Fruit fly (Drosophila melanogaster): ENCODE data around the gene btd.

Gene btd

dm6 chrX:9653986-9654688 lies 39.8 kb upstream of the btd start:
- TF ChIP-seq NFAT (GFP tag; IDR thresholded peaks at IDR 0.05): no peak
- TF ChIP-seq gem (tag; optimal IDR thresholded peaks at IDR 0.05): peak; percentile 7
- TF ChIP-seq ham (GFP tag; IDR thresholded peaks at IDR 0.05): no peak
- TF ChIP-seq CG11504 (tag; optimal IDR thresholded peaks at IDR 0.05): peak; percentile 2
- TF ChIP-seq grau (tag; optimal IDR thresholded peaks at IDR 0.05): peak; percentile 38
- peak; percentile 7; the same call in 1 of the 2 replicates for TF ChIP-seq slbo (GFP tag; IDR thresholded peaks at IDR 0.05)

dm6 chrX:9655989-9656713 lies 37.8 kb upstream of the btd start:
- TF ChIP-seq bsh (GFP tag; optimal IDR thresholded peaks at IDR 0.05): peak in 1 of 2 experiments; percentile 35
- no peak for TF ChIP-seq BtbVII (GFP tag; optimal IDR thresholded peaks at IDR 0.05)
- TF ChIP-seq CG11504 (tag; optimal IDR thresholded peaks at IDR 0.05): no peak
- no peak for TF ChIP-seq wdn (GFP tag; IDR thresholded peaks at IDR 0.05)
- TF ChIP-seq tna (GFP tag; IDR thresholded peaks at IDR 0.05; ENCODE audit: partially characterized antibody): no peak
- no peak for TF ChIP-seq pum (GFP tag; optimal IDR thresholded peaks at IDR 0.05)
- TF ChIP-seq CG10462 (GFP tag; optimal IDR thresholded peaks at IDR 0.05): no peak
- no peak for TF ChIP-seq GATAe (GFP tag; conservative IDR thresholded peaks at IDR 0.05)
- TF ChIP-seq CG31365 (tag; optimal IDR thresholded peaks at IDR 0.05): no peak
- no peak for TF ChIP-seq row (GFP tag; IDR thresholded peaks at IDR 0.05)
- peak; percentile 33 for TF ChIP-seq nom (GFP tag; optimal IDR thresholded peaks at IDR 0.05)
- no peak for TF ChIP-seq Drgx (GFP tag; IDR thresholded peaks at IDR 0.05)
- no peak for TF ChIP-seq eve (GFP tag; optimal IDR thresholded peaks at IDR 0.05)
- TF ChIP-seq scrt (GFP tag; optimal IDR thresholded peaks at IDR 0.05): peak; percentile 65
- TF ChIP-seq Med (GFP tag): peak; percentile 34
- TF ChIP-seq onecut (GFP tag; IDR thresholded peaks at IDR 0.05): no peak
- TF ChIP-seq CrebB (tag; optimal IDR thresholded peaks at IDR 0.05): no peak
- no peak for TF ChIP-seq peb (GFP tag; IDR thresholded peaks at IDR 0.05)
- no peak for TF ChIP-seq CG16863 (GFP tag; optimal IDR thresholded peaks at IDR 0.05)
- TF ChIP-seq pb (GFP tag; optimal IDR thresholded peaks at IDR 0.05): no peak
- no peak for TF ChIP-seq lola (GFP tag; optimal IDR thresholded peaks at IDR 0.05)

- TF ChIP-seq al (GFP tag; IDR thresholded peaks at IDR 0.05) (no peak), D (optimal IDR thresholded peaks at IDR 0.05) (no peak), D (GFP tag; optimal IDR thresholded peaks at IDR 0.05) (peak; percentile 9), trh (GFP tag; optimal IDR thresholded peaks at IDR 0.05) (no peak), gsb-n (tag; optimal IDR thresholded peaks at IDR 0.05) (peak; percentile 45), oc (tag; optimal IDR thresholded peaks at IDR 0.05) (peak; percentile 31), CG1529 (GFP tag; optimal IDR thresholded peaks at IDR 0.05) (peak; percentile 5), Blimp-1 (GFP tag; optimal IDR thresholded peaks at IDR 0.05) (peak; percentile 93), salm (tag; optimal IDR thresholded peaks at IDR 0.05) (peak; percentile 1), Sox102F (GFP tag; optimal IDR thresholded peaks at IDR 0.05) (peak; percentile 27), nerfin-1 (tag; optimal IDR thresholded peaks at IDR 0.05) (peak; percentile 99), sens (GFP tag) (peak; percentile 63), Hey (tag; optimal IDR thresholded peaks at IDR 0.05) (peak; percentile 3), Eip74EF (GFP tag; optimal IDR thresholded peaks at IDR 0.05) (peak in 1 of 2 experiments; percentile 58), CG17361 (GFP tag; IDR thresholded peaks at IDR 0.05) (0 out of 3 replicates have a peak, but pooled peaks have one; percentile 7), CG4282 (GFP tag; optimal IDR thresholded peaks at IDR 0.05) (no peak), kni (GFP tag; optimal IDR thresholded peaks at IDR 0.05) (peak; percentile 83), Pdp1 (GFP tag; optimal IDR thresholded peaks at IDR 0.05) (peak in 1 of 2 experiments; percentile 3), nau (GFP tag; optimal IDR thresholded peaks at IDR 0.05) (peak; percentile 5)
These were observed 35.7 kb upstream of the btd start for dm6 chrX:9658095-9658838.
